Fruit fly (Drosophila melanogaster): ENCODE results near the gene ttm2.

DNA sequence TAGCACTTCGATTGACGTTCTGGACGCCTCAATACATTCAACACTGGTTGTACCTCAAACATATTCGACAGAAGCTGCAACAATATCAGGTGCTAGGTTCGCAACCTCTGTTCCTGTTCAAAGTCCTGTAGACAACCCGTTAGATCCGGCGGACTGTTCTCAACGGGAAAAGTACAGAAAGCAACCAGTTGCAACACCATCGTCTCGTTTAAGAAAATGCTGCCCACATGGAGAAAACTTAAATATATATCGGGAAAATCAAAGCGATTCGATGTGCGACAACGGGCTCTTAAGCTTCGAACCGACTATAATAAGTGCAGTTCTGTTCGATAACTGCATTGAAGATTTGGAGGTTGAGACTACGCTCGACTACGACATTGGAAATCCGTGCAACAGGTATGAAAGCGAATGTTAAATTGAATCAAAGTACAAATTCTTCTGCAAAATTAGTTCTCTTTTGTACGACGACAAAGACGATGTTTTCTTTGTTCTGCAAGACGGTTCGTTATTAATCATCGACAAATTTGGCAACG is 26.7 kb upstream of the ttm2 start:
- TF ChIP-seq CG11617 (GFP tag; optimal IDR thresholded peaks at IDR 0.05): no peak
- no peak for TF ChIP-seq CG7101 (tag; optimal IDR thresholded peaks at IDR 0.05)
- no peak for TF ChIP-seq CG33017 (tag; optimal IDR thresholded peaks at IDR 0.05)
- no peak for TF ChIP-seq pad (GFP tag; optimal IDR thresholded peaks at IDR 0.05)
- no peak for TF ChIP-seq toe (GFP tag; optimal IDR thresholded peaks at IDR 0.05)
- no peak for TF ChIP-seq Hr96 (GFP tag; optimal IDR thresholded peaks at IDR 0.05)
- no peak for TF ChIP-seq cnc (optimal IDR thresholded peaks at IDR 0.05)
- no peak for TF ChIP-seq bab1 (GFP tag; optimal IDR thresholded peaks at IDR 0.05)
- TF ChIP-seq kay (GFP tag; ENCODE audit: borderline replicate concordance): no peak
- no peak for TF ChIP-seq CG5204 (GFP tag; optimal IDR thresholded peaks at IDR 0.05)

Measured in whole organism, adult.